Worm (Caenorhabditis elegans): ENCODE data around the gene pde-2.

DNA sequence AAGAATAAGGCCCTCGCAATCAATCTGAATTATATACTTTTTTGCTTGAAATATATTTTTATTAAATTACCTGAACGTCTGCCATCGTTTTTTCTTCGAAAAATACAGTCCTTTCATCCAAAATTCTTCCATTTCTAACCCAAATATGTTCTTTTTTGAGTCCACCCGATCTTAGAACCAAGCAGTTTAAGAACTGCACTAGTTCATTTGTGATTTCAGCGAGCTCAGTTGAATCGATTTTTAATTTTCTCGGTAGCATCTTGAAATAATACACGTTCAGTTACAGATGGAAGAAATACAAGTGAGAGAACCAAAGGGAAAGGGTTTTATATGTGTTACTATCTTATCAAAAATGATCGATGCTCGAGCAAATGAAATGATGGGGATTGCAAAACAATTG, 17.8 kb upstream of the pde-2 start, which contains the start of gene F59B2.3:
- TF ChIP-seq ceh-58 (GFP tag; IDR thresholded peaks at IDR 0.05), result no peak
- no peak for TF ChIP-seq Y67H2A.10 (GFP tag; conservative IDR thresholded peaks at IDR 0.05)
- no peak for TF ChIP-seq ama-1 (optimal IDR thresholded peaks at IDR 0.05)
- no peak for TF ChIP-seq ama-1 (GFP tag; optimal IDR thresholded peaks at IDR 0.05)
- no peak for TF ChIP-seq snpc-1.1 (tag; optimal IDR thresholded peaks at IDR 0.05; ENCODE audit: insufficient read depth)
- no peak for TF ChIP-seq ekl-4 (GFP tag; IDR thresholded peaks at IDR 0.05)
- no peak for TF ChIP-seq dox-1 (GFP tag; IDR thresholded peaks at IDR 0.05)

Data from whole organism, young adult.